Worm (Caenorhabditis elegans): ENCODE results near the gene pqn-13.
A peak's percentile ranks its signal among the peaks of the same experiment; 100 is the strongest.
"Not testable (repeated sequence)": the region's sequence is repeated elsewhere in the genome, so short reads cannot be mapped to it uniquely, and the experiment has no call there.

The pqn-13 gene

ce11 chrV:5640072-5640471 is 35.8 kb downstream of the pqn-13 start:
- peak; percentile 15; the same call in 1 of the 2 replicates for TF ChIP-seq unc-98 (GFP tag; IDR thresholded peaks at IDR 0.05)
- not testable (repeated sequence) for TF ChIP-seq efl-1 (optimal IDR thresholded peaks at IDR 0.05)
- TF ChIP-seq efl-1 (GFP tag; optimal IDR thresholded peaks at IDR 0.05 in 1 of 2): peak; percentile 34 to 62

ce11 chrV:5634445-5634844 is 41.5 kb downstream of the pqn-13 start:
- TF ChIP-seq ztf-11 (tag; optimal IDR thresholded peaks at IDR 0.05) (no peak), elt-2 (tag; optimal IDR thresholded peaks at IDR 0.05) (peak; percentile 57), efl-1 (optimal IDR thresholded peaks at IDR 0.05) (no peak), efl-1 (GFP tag; optimal IDR thresholded peaks at IDR 0.05 in 1 of 2) (peak in 1 of 2 experiments; percentile 80), tbx-2 (tag; optimal IDR thresholded peaks at IDR 0.05) (no peak)

ce11 chrV:5630792-5631191 is 45.1 kb downstream of the pqn-13 start, which contains the start of gene acy-4:
TSS of gene acy-4 (minus strand) at chrV:5630892.
- TF ChIP-seq ceh-88 (GFP tag; IDR thresholded peaks at IDR 0.05) (no peak), hpl-2 (GFP tag; optimal IDR thresholded peaks at IDR 0.05) (no peak), elt-2 (tag; optimal IDR thresholded peaks at IDR 0.05) (no peak), nhr-77 (tag; optimal IDR thresholded peaks at IDR 0.05) (no peak), nhr-71 (tag; optimal IDR thresholded peaks at IDR 0.05) (no peak), alr-1 (tag; optimal IDR thresholded peaks at IDR 0.05; ENCODE audit: borderline replicate concordance) (no peak), unc-98 (GFP tag; IDR thresholded peaks at IDR 0.05) (no peak), xbp-1 (tag; optimal IDR thresholded peaks at IDR 0.05) (no peak), ztf-4 (tag; optimal IDR thresholded peaks at IDR 0.05) (no peak), lin-35 (GFP tag; optimal IDR thresholded peaks at IDR 0.05) (no peak), efl-3 (GFP tag; optimal IDR thresholded peaks at IDR 0.05) (no peak), ama-1 (optimal IDR thresholded peaks at IDR 0.05) (no peak), egl-13 (tag; optimal IDR thresholded peaks at IDR 0.05) (no peak), lin-13 (GFP tag; optimal IDR thresholded peaks at IDR 0.05) (no peak), unc-130 (tag; optimal IDR thresholded peaks at IDR 0.05) (no peak), zip-4 (GFP tag; optimal IDR thresholded peaks at IDR 0.05) (no peak), ets-5 (GFP tag; IDR thresholded peaks at IDR 0.05) (no peak), sox-4 (tag; optimal IDR thresholded peaks at IDR 0.05) (no peak), unc-62 (GFP tag; optimal IDR thresholded peaks at IDR 0.05) (no peak), nhr-19 (GFP tag; conservative IDR thresholded peaks at IDR 0.05) (no peak)

DNA sequence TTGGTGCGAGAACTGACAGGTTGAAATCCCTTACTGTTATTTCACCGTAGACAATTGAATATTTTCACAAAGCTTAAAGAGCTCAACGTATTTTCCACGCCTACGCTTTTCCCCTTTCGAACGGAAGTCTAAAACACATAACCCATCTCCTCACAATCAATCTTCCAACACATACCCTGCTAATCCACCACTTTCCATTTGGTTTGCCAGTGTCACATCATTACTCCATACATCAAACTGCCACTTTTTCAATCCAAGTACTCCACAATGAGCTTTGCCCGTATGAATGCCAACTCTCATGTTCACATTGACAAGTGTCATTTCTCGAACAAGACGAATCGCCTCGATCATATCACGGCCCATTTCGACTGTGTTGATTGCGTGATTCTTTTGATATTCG is 47.9 kb downstream of the pqn-13 start:
- no peak for TF ChIP-seq alr-1 (tag; optimal IDR thresholded peaks at IDR 0.05; ENCODE audit: borderline replicate concordance)
- no peak for TF ChIP-seq ama-1 (optimal IDR thresholded peaks at IDR 0.05)
- no peak for TF ChIP-seq nhr-71 (tag; optimal IDR thresholded peaks at IDR 0.05)
- no peak for TF ChIP-seq ztf-4 (tag; optimal IDR thresholded peaks at IDR 0.05)
- no peak for TF ChIP-seq sup-37 (GFP tag; optimal IDR thresholded peaks at IDR 0.05)
- TF ChIP-seq aha-1 (tag; optimal IDR thresholded peaks at IDR 0.05): no peak
- no peak for TF ChIP-seq ceh-88 (GFP tag; IDR thresholded peaks at IDR 0.05)
- TF ChIP-seq jun-1 (tag; optimal IDR thresholded peaks at IDR 0.05): no peak
- no peak for TF ChIP-seq unc-86 (tag; optimal IDR thresholded peaks at IDR 0.05)
- no peak for TF ChIP-seq vab-15 (tag; optimal IDR thresholded peaks at IDR 0.05)

ce11 chrV:5621390-5621789 is 54.5 kb downstream of the pqn-13 start, which contains the start of gene M03E7.1:
TSS of gene M03E7.1 (plus strand) at chrV:5621690.
- TF ChIP-seq tlp-1 (tag; optimal IDR thresholded peaks at IDR 0.05): no peak
- TF ChIP-seq ama-1 (optimal IDR thresholded peaks at IDR 0.05): no peak

DNA sequence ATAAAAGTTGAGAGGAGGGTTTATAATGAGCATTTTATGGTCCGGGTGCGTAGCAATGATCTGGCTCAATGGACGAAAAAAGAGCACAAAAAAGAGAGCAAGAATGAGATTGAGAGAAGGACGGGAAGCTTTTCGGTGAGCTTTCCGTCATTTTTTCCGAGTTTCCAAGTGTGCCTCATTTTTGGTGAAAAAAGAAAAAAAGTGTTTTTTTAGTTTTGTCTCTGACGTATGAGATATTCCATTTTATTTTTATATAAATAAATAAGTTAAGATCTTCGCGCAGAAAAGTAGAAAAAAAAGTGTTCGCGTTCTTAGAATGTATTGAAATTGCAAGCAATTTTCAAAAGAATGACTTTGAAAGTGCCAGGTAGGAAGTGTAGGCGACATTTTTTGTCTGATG is 55.9 kb downstream of the pqn-13 start, which contains the start of gene memb-2:
Gene memb-2 (minus strand): TSS at position 101 of the 400 bp plus-strand sequence.
- TF ChIP-seq C34B4.2 (tag; optimal IDR thresholded peaks at IDR 0.05) (no peak), skn-1 (tag; optimal IDR thresholded peaks at IDR 0.05) (no peak), ceh-88 (GFP tag; IDR thresholded peaks at IDR 0.05) (no peak), nhr-84 (tag; optimal IDR thresholded peaks at IDR 0.05) (no peak), grh-1 (GFP tag; IDR thresholded peaks at IDR 0.05) (no peak), lir-3 (tag; optimal IDR thresholded peaks at IDR 0.05; ENCODE audit: poor library complexity) (no peak), ztf-4 (tag; optimal IDR thresholded peaks at IDR 0.05) (no peak), vab-15 (tag; optimal IDR thresholded peaks at IDR 0.05) (no peak), nhr-12 (tag; optimal IDR thresholded peaks at IDR 0.05) (no peak), irx-1 (tag; optimal IDR thresholded peaks at IDR 0.05) (no peak), nhr-237 (tag; optimal IDR thresholded peaks at IDR 0.05) (no peak), nhr-47 (tag; optimal IDR thresholded peaks at IDR 0.05) (no peak)

Measured in whole organism, L1 larva.